Worm (Caenorhabditis elegans) whole organism, L1 larva: ENCODE measurements around the gene F46E10.3.

Experiments used
- ceh-8 ChIP-seq: fragments of 200-800 bp; sonication (Bioruptor generic); optimal IDR thresholded peaks from 2 replicates; lab custom pipeline; 2018; ENCODE audit warnings: mild to moderate bottlenecking, missing genetic modification characterization, moderate library complexity, missing compliant biosample characterization
- ceh-82 ChIP-seq, 3 experiments: fragments of 150-350 bp in 1 of 3; sonication (generic microtip) in 2 of 3; optimal IDR thresholded peaks; 2 replicates each; lab custom pipeline; 2014 to 2017; ENCODE audit warnings: missing biosample characterization in 3 of 3, missing genetic modification characterization in 3 of 3
- ceh-90 ChIP-seq: sonication (generic microtip); optimal IDR thresholded peaks from 2 replicates; lab custom pipeline; 2016; ENCODE audit warnings: missing genetic modification characterization, missing compliant biosample characterization
- dpl-1 ChIP-seq, 3 experiments: fragments of 150-350 bp in 2 of 3; sonication (generic microtip) in 1 of 3; optimal IDR thresholded peaks; 2 replicates each; lab custom pipeline; 2014 to 2017; ENCODE audit warnings: missing biosample characterization in 3 of 3, missing genetic modification characterization in 3 of 3, missing genetic modification reagents in 3 of 3
- elt-3 ChIP-seq, 6 experiments: fragments of 150-350 bp in 1 of 6; sonication (generic microtip); optimal IDR thresholded peaks; 2 replicates each; lab custom pipeline; 2017 to 2018; ENCODE audit warnings: missing biosample characterization in 6 of 6, missing genetic modification characterization in 6 of 6, inconsistent platforms in 1 of 6
- fos-1 ChIP-seq: fragments of 150-350 bp; optimal IDR thresholded peaks from 2 replicates; lab custom pipeline; 2014; ENCODE audit warnings: missing biosample characterization, missing genetic modification characterization
- nhr-12 ChIP-seq: sonication (generic microtip); optimal IDR thresholded peaks from 2 replicates; lab custom pipeline; 2017; ENCODE audit warnings: missing biosample characterization, missing genetic modification characterization
- snpc-4 ChIP-seq: fragments of 150-350 bp; optimal IDR thresholded peaks from 2 replicates; lab custom pipeline; 2014; ENCODE audit warnings: missing biosample characterization, missing genetic modification characterization
- sox-4 ChIP-seq: sonication (generic microtip); optimal IDR thresholded peaks from 2 replicates; lab custom pipeline; 2016; ENCODE audit warnings: missing genetic modification characterization, missing compliant biosample characterization
- unc-86 ChIP-seq: sonication (generic microtip); optimal IDR thresholded peaks from 2 replicates; lab custom pipeline; 2016; ENCODE audit warnings: missing genetic modification characterization, missing compliant biosample characterization

- no peak for TF ChIP-seq ceh-90 (tag; lab: Kevin White, UChicago)
- TF ChIP-seq fos-1: no peak
- TF ChIP-seq elt-3 (tag; optimal IDR thresholded peaks at IDR 0.05; lab: Kevin White, UChicago): no peak
- no peak for TF ChIP-seq sox-4
- TF ChIP-seq ceh-8 (GFP tag; lab: Kevin White, UChicago): no peak
- TF ChIP-seq nhr-12 (tag; lab: Kevin White, UChicago): no peak
- TF ChIP-seq ceh-82 (tag; optimal IDR thresholded peaks at IDR 0.05; lab: Kevin White, UChicago): no peak
- no peak for TF ChIP-seq unc-86 (tag; lab: Kevin White, UChicago)
- no peak for TF ChIP-seq snpc-4
- TF ChIP-seq dpl-1 (GFP tag; optimal IDR thresholded peaks at IDR 0.05; lab: Kevin White, UChicago): no peak
Observed at ce11 chrV:6487878-6488277, 30.2 kb upstream of the F46E10.3 start.
